Worm (Caenorhabditis elegans) whole organism, young adult: ENCODE results near the gene K12H6.12.

ENCODE experiments used
- B0019.2 ChIP-seq: fragments of 200-800 bp; sonication (Bioruptor generic); conservative IDR thresholded peaks from 2 replicates; pipeline ENCODE4 v1.3.6; 2022; ENCODE audit warnings: missing genetic modification reagents, missing genetic modification characterization, missing compliant biosample characterization
- B0336.3 ChIP-seq: fragments of 200-800 bp; sonication (Bioruptor generic); IDR thresholded peaks from 2 replicates; pipeline ENCODE4 v1.3.6; 2022; ENCODE audit warnings: missing genetic modification characterization, missing compliant biosample characterization
- C06A6.2 ChIP-seq: fragments of 200-800 bp; sonication (Bioruptor generic); conservative IDR thresholded peaks from 2 replicates; pipeline ENCODE4 v1.3.6; 2022; ENCODE audit warnings: missing genetic modification characterization, missing compliant biosample characterization
- F10E7.11 ChIP-seq: sonication (generic microtip); optimal IDR thresholded peaks from 2 replicates; lab custom pipeline; 2017; ENCODE audit warnings: mild to moderate bottlenecking, missing genetic modification characterization, moderate library complexity, missing compliant biosample characterization
- F22D6.2 ChIP-seq: sonication (generic microtip); optimal IDR thresholded peaks from 2 replicates; lab custom pipeline; 2016; ENCODE audit warnings: mild to moderate bottlenecking, missing genetic modification characterization, missing compliant biosample characterization
- F23B12.7 ChIP-seq: sonication (generic microtip); optimal IDR thresholded peaks from 2 replicates; lab custom pipeline; 2017; ENCODE audit warnings: missing genetic modification characterization, mild to moderate bottlenecking, missing compliant biosample characterization, antibody characterized with exemption, moderate library complexity; ENCODE audit not compliant: insufficient read depth
- F49E8.2 ChIP-seq: sonication (generic microtip); optimal IDR thresholded peaks from 3 replicates; lab custom pipeline; 2017; ENCODE audit warnings: missing genetic modification characterization, mild to moderate bottlenecking, missing compliant biosample characterization, antibody characterized with exemption, moderate library complexity; ENCODE audit not compliant: insufficient read depth
- K12H6.12 ChIP-seq: fragments of 200-800 bp; sonication (Bioruptor generic); optimal IDR thresholded peaks from 2 replicates; lab custom pipeline; 2018; ENCODE audit warnings: mild to moderate bottlenecking, missing genetic modification characterization, missing compliant biosample characterization
- T07F8.4 ChIP-seq: sonication (generic microtip); optimal IDR thresholded peaks from 2 replicates; lab custom pipeline; 2016; ENCODE audit warnings: mild to moderate bottlenecking, missing genetic modification characterization, moderate library complexity, missing compliant biosample characterization
- akir-1 ChIP-seq: fragments of 200-800 bp; sonication (Bioruptor generic); optimal IDR thresholded peaks from 2 replicates; lab custom pipeline; 2018; ENCODE audit warnings: mild to moderate bottlenecking, missing genetic modification characterization, moderate library complexity, missing compliant biosample characterization
- atf-7 ChIP-seq: sonication (generic microtip); optimal IDR thresholded peaks from 2 replicates; lab custom pipeline; 2017; ENCODE audit warnings: mild to moderate bottlenecking, missing genetic modification characterization, missing compliant biosample characterization
- athp-1 ChIP-seq: sonication (generic microtip); optimal IDR thresholded peaks from 2 replicates; lab custom pipeline; 2017; ENCODE audit warnings: mild to moderate bottlenecking, missing genetic modification characterization, missing compliant biosample characterization
- attf-6 ChIP-seq: fragments of 200-800 bp; sonication (Bioruptor generic); IDR thresholded peaks from 2 replicates; pipeline ENCODE4 v1.3.6; 2022; ENCODE audit warnings: missing genetic modification reagents, missing genetic modification characterization, missing compliant biosample characterization
- bed-2 ChIP-seq: fragments of 200-800 bp; sonication (Bioruptor generic); IDR thresholded peaks from 2 replicates; pipeline ENCODE4 v1.3.6; 2022; ENCODE audit warnings: missing genetic modification reagents, missing genetic modification characterization, missing compliant biosample characterization
- cebp-2 ChIP-seq: fragments of 200-800 bp; sonication (Bioruptor generic); IDR thresholded peaks from 2 replicates; pipeline ENCODE4 v1.3.6; 2022; ENCODE audit warnings: missing genetic modification characterization, missing compliant biosample characterization
- ceh-91 ChIP-seq: fragments of 200-800 bp; sonication (Bioruptor generic); IDR thresholded peaks from 2 replicates; pipeline ENCODE4 v1.3.6; 2022; ENCODE audit warnings: missing genetic modification reagents, missing genetic modification characterization, missing compliant biosample characterization
- dox-1 ChIP-seq: fragments of 200-800 bp; sonication (Bioruptor generic); IDR thresholded peaks from 2 replicates; pipeline ENCODE4 v1.3.6; 2022; ENCODE audit warnings: missing genetic modification reagents, missing genetic modification characterization, missing compliant biosample characterization
- efl-1 ChIP-seq: fragments of 150-350 bp; optimal IDR thresholded peaks from 2 replicates; lab custom pipeline; 2014; ENCODE audit warnings: missing biosample characterization, missing genetic modification reagents, missing genetic modification characterization
- egl-18 ChIP-seq: fragments of 200-800 bp; sonication (Bioruptor generic); IDR thresholded peaks from 2 replicates; pipeline ENCODE4 v1.3.6; 2022; ENCODE audit warnings: missing genetic modification reagents, missing genetic modification characterization, missing compliant biosample characterization
- egrh-3 ChIP-seq: fragments of 200-800 bp; sonication (Bioruptor generic); IDR thresholded peaks from 2 replicates; pipeline ENCODE4 v1.3.6; 2022; ENCODE audit warnings: missing genetic modification reagents, missing genetic modification characterization, missing compliant biosample characterization
- ekl-4 ChIP-seq: fragments of 200-800 bp; sonication (Bioruptor generic); IDR thresholded peaks from 2 replicates; pipeline ENCODE4 v1.3.6; 2022; ENCODE audit warnings: missing genetic modification reagents, missing genetic modification characterization, missing compliant biosample characterization
- fkh-3 ChIP-seq: sonication (generic microtip); optimal IDR thresholded peaks from 2 replicates; lab custom pipeline; 2016; ENCODE audit warnings: mild to moderate bottlenecking, missing genetic modification characterization, missing compliant biosample characterization
- hlh-12 ChIP-seq: sonication (generic microtip); optimal IDR thresholded peaks from 2 replicates; lab custom pipeline; 2016; ENCODE audit warnings: missing genetic modification characterization, missing compliant biosample characterization
- hmg-20 ChIP-seq: fragments of 200-800 bp; sonication (Bioruptor generic); IDR thresholded peaks from 2 replicates; pipeline ENCODE4 v1.3.6; 2022; ENCODE audit warnings: missing genetic modification reagents, missing genetic modification characterization, missing compliant biosample characterization
- hrde-1 ChIP-seq: sonication (generic microtip); optimal IDR thresholded peaks from 2 replicates; lab custom pipeline; 2016; ENCODE audit warnings: missing genetic modification characterization, mild to moderate bottlenecking, missing compliant biosample characterization, moderate library complexity, missing genotype, missing genetic modification reagents, borderline replicate concordance
- hsf-1 ChIP-seq: fragments of 200-800 bp; sonication (Bioruptor generic); IDR thresholded peaks from 2 replicates; pipeline ENCODE4 v1.3.6; 2022; ENCODE audit warnings: missing genetic modification reagents, missing genetic modification characterization, missing compliant biosample characterization
- lin-54 ChIP-seq: fragments of 200-800 bp; sonication (Bioruptor generic); optimal IDR thresholded peaks from 2 replicates; lab custom pipeline; 2018; ENCODE audit warnings: mild to moderate bottlenecking, missing genetic modification characterization, missing compliant biosample characterization
- lir-1 ChIP-seq: fragments of 200-800 bp; sonication (Bioruptor generic); conservative IDR thresholded peaks from 2 replicates; pipeline ENCODE4 v1.3.6; 2022; ENCODE audit warnings: missing genetic modification reagents, missing genetic modification characterization, missing compliant biosample characterization
- lsl-1 ChIP-seq: fragments of 200-800 bp; sonication (Bioruptor generic); optimal IDR thresholded peaks from 2 replicates; lab custom pipeline; 2018; ENCODE audit warnings: mild to moderate bottlenecking, missing genetic modification characterization, moderate library complexity, missing compliant biosample characterization
- lsy-27 ChIP-seq: sonication (generic microtip); optimal IDR thresholded peaks from 2 replicates; lab custom pipeline; 2017; ENCODE audit warnings: missing genetic modification characterization, mild to moderate bottlenecking, missing compliant biosample characterization, antibody characterized with exemption, missing genotype, borderline replicate concordance; ENCODE audit not compliant: insufficient read depth
- nhr-179 ChIP-seq: sonication (generic microtip); optimal IDR thresholded peaks from 2 replicates; lab custom pipeline; 2016; ENCODE audit warnings: mild to moderate bottlenecking, missing genetic modification characterization, missing compliant biosample characterization
- nhr-27 ChIP-seq: fragments of 200-800 bp; sonication (Bioruptor generic); optimal IDR thresholded peaks from 2 replicates; lab custom pipeline; 2018; ENCODE audit warnings: mild to moderate bottlenecking, missing genetic modification characterization, moderate library complexity, missing compliant biosample characterization
- pbrm-1 ChIP-seq: fragments of 200-800 bp; sonication (Bioruptor generic); IDR thresholded peaks from 2 replicates; pipeline ENCODE4 v1.3.6; 2022; ENCODE audit warnings: missing genetic modification reagents, missing genetic modification characterization, missing compliant biosample characterization
- rcor-1 ChIP-seq: fragments of 200-800 bp; sonication (Bioruptor generic); IDR thresholded peaks from 2 replicates; pipeline ENCODE4 v1.3.6; 2022; ENCODE audit warnings: missing genetic modification reagents, missing genetic modification characterization, missing compliant biosample characterization
- snpc-1.3 ChIP-seq: sonication (generic microtip); optimal IDR thresholded peaks from 2 replicates; lab custom pipeline; 2017; ENCODE audit warnings: missing genetic modification characterization, mild to moderate bottlenecking, missing compliant biosample characterization, antibody characterized with exemption, moderate library complexity, missing genotype, missing genetic modification reagents; ENCODE audit not compliant: insufficient read depth
- snpc-4 ChIP-seq, 5 experiments: fragments of 150-350 bp in 1 of 5; sonication (generic microtip) in 4 of 5; optimal IDR thresholded peaks; 2 replicates each; lab custom pipeline; 2014 to 2018; ENCODE audit warnings: missing genetic modification characterization in 5 of 5, missing biosample characterization in 3 of 5, antibody characterized with exemption in 2 of 5, mild to moderate bottlenecking in 2 of 5, missing compliant biosample characterization in 2 of 5, missing genotype in 2 of 5, moderate library complexity in 2 of 5, missing genetic modification reagents in 1 of 5
- somi-1 ChIP-seq: fragments of 200-800 bp; sonication (Bioruptor generic); optimal IDR thresholded peaks from 2 replicates; lab custom pipeline; 2018; ENCODE audit warnings: mild to moderate bottlenecking, missing genetic modification characterization, missing compliant biosample characterization
- tbx-9 ChIP-seq: sonication (generic microtip); optimal IDR thresholded peaks from 2 replicates; lab custom pipeline; 2016; ENCODE audit warnings: borderline replicate concordance, missing genetic modification characterization, inconsistent platforms, missing compliant biosample characterization
- zim-3 ChIP-seq: sonication (generic microtip); optimal IDR thresholded peaks from 2 replicates; lab custom pipeline; 2017; ENCODE audit warnings: mild to moderate bottlenecking, missing genetic modification characterization, moderate library complexity, missing compliant biosample characterization
- ztf-22 ChIP-seq: fragments of 200-800 bp; sonication (Bioruptor generic); optimal IDR thresholded peaks from 2 replicates; lab custom pipeline; 2018; ENCODE audit warnings: mild to moderate bottlenecking, missing genetic modification characterization, moderate library complexity, missing compliant biosample characterization
- ztf-25 ChIP-seq: fragments of 200-800 bp; sonication (Bioruptor generic); IDR thresholded peaks from 2 replicates; pipeline ENCODE4 v1.3.6; 2022; ENCODE audit warnings: missing genetic modification reagents, missing genetic modification characterization, missing compliant biosample characterization
- ztf-26 ChIP-seq: sonication (generic microtip); optimal IDR thresholded peaks from 2 replicates; lab custom pipeline; 2017; ENCODE audit warnings: missing genetic modification characterization, missing compliant biosample characterization
- ztf-28 ChIP-seq: fragments of 200-800 bp; sonication (Bioruptor generic); IDR thresholded peaks from 2 replicates; pipeline ENCODE4 v1.3.6; 2022; ENCODE audit warnings: missing genetic modification reagents, missing genetic modification characterization, missing compliant biosample characterization

K12H6.12 gene

ce11 chrII:2859873-2860821, 52.2 kb downstream of the K12H6.12 start (continued):
- TF ChIP-seq egrh-3 (GFP tag; lab: Robert Waterston, UW): peak; percentile 43; the same call in 1 of the 2 replicates
- TF ChIP-seq C06A6.2 (GFP tag; lab: Robert Waterston, UW): no peak
- no peak for TF ChIP-seq nhr-27
- TF ChIP-seq hlh-12 (tag; lab: Kevin White, UChicago): no peak
- no peak for TF ChIP-seq ztf-26 (tag; lab: Kevin White, UChicago)
- 0 out of 2 replicates have a peak, but pooled peaks have one; percentile 25 for TF ChIP-seq ztf-25 (GFP tag; lab: Robert Waterston, UW)
- TF ChIP-seq akir-1 (GFP tag; lab: Kevin White, UChicago): no peak
- no peak for TF ChIP-seq B0019.2 (GFP tag; lab: Robert Waterston, UW)
- peak; percentile 46; the same call in 1 of the 2 replicates for TF ChIP-seq B0336.3 (GFP tag; lab: Robert Waterston, UW)
- TF ChIP-seq ztf-28 (GFP tag; lab: Robert Waterston, UW): no peak
- no peak for TF ChIP-seq F10E7.11 (tag; lab: Kevin White, UChicago)
- peak; percentile 83; the same call in 1 of the 2 replicates for TF ChIP-seq cebp-2 (GFP tag; lab: Robert Waterston, UW)
- no peak; the same call in 1 of the 2 replicates for TF ChIP-seq dox-1 (GFP tag; lab: Robert Waterston, UW)
- TF ChIP-seq F23B12.7: no peak
- peak; percentile 29; the same call in 1 of the 2 replicates for TF ChIP-seq rcor-1 (GFP tag; lab: Robert Waterston, UW)
- no peak for TF ChIP-seq egl-18 (GFP tag; lab: Robert Waterston, UW)
- TF ChIP-seq athp-1 (tag; lab: Kevin White, UChicago): no peak
- TF ChIP-seq snpc-4 (GFP tag; optimal IDR thresholded peaks at IDR 0.05; lab: Kevin White, UChicago): peak; percentile 41
- peak in 3 of 4 experiments; percentile 31 to 60 (median 33) for TF ChIP-seq snpc-4 (tag; optimal IDR thresholded peaks at IDR 0.05; lab: Kevin White, UChicago)
- no peak for TF ChIP-seq ztf-22
- TF ChIP-seq F22D6.2: no peak
- no peak for TF ChIP-seq hsf-1 (GFP tag; lab: Robert Waterston, UW)
- TF ChIP-seq tbx-9 (tag; lab: Kevin White, UChicago): no peak
- peak; percentile 17 for TF ChIP-seq lin-54 (GFP tag; lab: Kevin White, UChicago)
- TF ChIP-seq efl-1 (GFP tag; lab: Kevin White, UChicago): no peak
- no peak for TF ChIP-seq atf-7 (tag; lab: Kevin White, UChicago)
- TF ChIP-seq lsl-1 (GFP tag; lab: Kevin White, UChicago): peak; percentile 33
- 0 out of 2 replicates have a peak, but pooled peaks have one; percentile 17 for TF ChIP-seq lir-1 (GFP tag; lab: Robert Waterston, UW)
- TF ChIP-seq hmg-20 (GFP tag; lab: Robert Waterston, UW): no peak
- TF ChIP-seq hrde-1 (tag; lab: Kevin White, UChicago): no peak
- TF ChIP-seq nhr-179 (tag; lab: Kevin White, UChicago): no peak
- TF ChIP-seq T07F8.4 (tag; lab: Kevin White, UChicago): no peak
- TF ChIP-seq bed-2: no peak
- TF ChIP-seq pbrm-1 (GFP tag; lab: Robert Waterston, UW): peak; percentile 35; the same call in 1 of the 2 replicates

ce11 chrII:2861385-2862099, 53.6 kb downstream of the K12H6.12 start:
- TF ChIP-seq tbx-9 (tag; lab: Kevin White, UChicago) (no peak), fkh-3 (tag; lab: Kevin White, UChicago) (no peak), somi-1 (GFP tag; lab: Kevin White, UChicago) (no peak), nhr-27 (no peak), lsy-27 (tag; lab: Kevin White, UChicago) (no peak), ceh-91 (0 out of 2 replicates have a peak, but pooled peaks have one; percentile 39), F49E8.2 (tag; lab: Kevin White, UChicago) (peak; percentile 15), snpc-1.3 (tag; lab: Kevin White, UChicago) (peak; percentile 30), K12H6.12 (tag; lab: Kevin White, UChicago) (no peak), attf-6 (no peak), ekl-4 (GFP tag; lab: Robert Waterston, UW) (no peak), zim-3 (no peak)
